Worm (Caenorhabditis elegans) whole organism, late embryonic: Measurements from ENCODE around the gene wdr-83.
A peak's percentile ranks its signal among the peaks of the same experiment; 100 is the strongest.

Source experiments
- F13H6.1 ChIP-seq: sonication (generic microtip); optimal IDR thresholded peaks from 2 replicates; lab custom pipeline; 2016; ENCODE audit warnings: missing genetic modification characterization, missing compliant biosample characterization
- K02D7.2 ChIP-seq: sonication (generic microtip); optimal IDR thresholded peaks from 2 replicates; lab custom pipeline; 2017; ENCODE audit warnings: mild to moderate bottlenecking, missing genetic modification characterization, missing compliant biosample characterization
- K09A11.1 ChIP-seq: sonication (generic microtip); optimal IDR thresholded peaks from 2 replicates; lab custom pipeline; 2017; ENCODE audit warnings: antibody characterized with exemption, mild to moderate bottlenecking, missing genetic modification characterization, missing compliant biosample characterization; ENCODE audit not compliant: insufficient read depth
- Y22D7AL.16 ChIP-seq: sonication (generic microtip); optimal IDR thresholded peaks from 2 replicates; lab custom pipeline; 2016; ENCODE audit warnings: missing genetic modification characterization, missing compliant biosample characterization
- ceh-14 ChIP-seq: sonication (generic microtip); optimal IDR thresholded peaks from 2 replicates; lab custom pipeline; 2016; ENCODE audit warnings: missing genotype, missing genetic modification characterization, missing compliant biosample characterization
- ceh-2 ChIP-seq: sonication (generic microtip); optimal IDR thresholded peaks from 2 replicates; lab custom pipeline; 2016; ENCODE audit warnings: missing genotype, missing genetic modification characterization, missing compliant biosample characterization
- ceh-22 ChIP-seq: sonication (generic microtip); optimal IDR thresholded peaks from 2 replicates; lab custom pipeline; 2017; ENCODE audit warnings: missing biosample characterization, missing genetic modification characterization
- ceh-24 ChIP-seq: sonication (generic microtip); optimal IDR thresholded peaks from 2 replicates; lab custom pipeline; 2016; ENCODE audit warnings: mild to moderate bottlenecking, missing genetic modification characterization, missing compliant biosample characterization
- ceh-30 ChIP-seq: fragments of 150-350 bp; optimal IDR thresholded peaks from 2 replicates; lab custom pipeline; 2014; ENCODE audit warnings: missing biosample characterization, missing genetic modification characterization
- ceh-31 ChIP-seq: sonication (generic microtip); optimal IDR thresholded peaks from 2 replicates; lab custom pipeline; 2016; ENCODE audit warnings: missing genetic modification characterization, missing compliant biosample characterization
- ceh-34 ChIP-seq: sonication (generic microtip); optimal IDR thresholded peaks from 2 replicates; lab custom pipeline; 2016; ENCODE audit warnings: mild to moderate bottlenecking, missing genetic modification characterization, missing compliant biosample characterization
- ceh-45 ChIP-seq: fragments of 200-800 bp; sonication (Bioruptor generic); IDR thresholded peaks from 2 replicates; pipeline ENCODE4 v1.3.6; 2022; ENCODE audit warnings: missing genetic modification reagents, missing genetic modification characterization, missing compliant biosample characterization
- ceh-48 ChIP-seq: sonication (generic microtip); optimal IDR thresholded peaks from 2 replicates; lab custom pipeline; 2016; ENCODE audit warnings: missing genetic modification characterization, inconsistent platforms, missing compliant biosample characterization
- che-1 ChIP-seq: sonication (generic microtip); optimal IDR thresholded peaks from 2 replicates; lab custom pipeline; 2016; ENCODE audit warnings: mild to moderate bottlenecking, missing genetic modification characterization, missing compliant biosample characterization
- dve-1 ChIP-seq: sonication (generic microtip); optimal IDR thresholded peaks from 2 replicates; lab custom pipeline; 2017; ENCODE audit warnings: antibody characterized with exemption, mild to moderate bottlenecking, missing genetic modification characterization, missing compliant biosample characterization
- elt-2 ChIP-seq: sonication (generic microtip); optimal IDR thresholded peaks from 2 replicates; lab custom pipeline; 2016; ENCODE audit warnings: missing genetic modification reagents, missing genetic modification characterization, missing compliant biosample characterization
- ets-4 ChIP-seq: sonication (generic microtip); optimal IDR thresholded peaks from 2 replicates; lab custom pipeline; 2016; ENCODE audit warnings: missing genetic modification characterization, missing compliant biosample characterization
- eyg-1 ChIP-seq: sonication (generic microtip); optimal IDR thresholded peaks from 2 replicates; lab custom pipeline; 2016; ENCODE audit warnings: missing genotype, missing genetic modification characterization, missing compliant biosample characterization
- fax-1 ChIP-seq: sonication (generic microtip); optimal IDR thresholded peaks from 2 replicates; lab custom pipeline; 2016; ENCODE audit warnings: missing genotype, missing genetic modification characterization, missing compliant biosample characterization
- fkh-10 ChIP-seq: fragments of 150-350 bp; optimal IDR thresholded peaks from 2 replicates; lab custom pipeline; 2014; ENCODE audit warnings: missing biosample characterization, missing genetic modification reagents, missing genetic modification characterization
- fkh-6 ChIP-seq: sonication (generic microtip); optimal IDR thresholded peaks from 2 replicates; lab custom pipeline; 2016; ENCODE audit warnings: missing genetic modification characterization, missing compliant biosample characterization
- gmeb-2 ChIP-seq: sonication (generic microtip); optimal IDR thresholded peaks from 2 replicates; lab custom pipeline; 2016; ENCODE audit warnings: missing genetic modification characterization, inconsistent platforms, missing compliant biosample characterization
- hlh-13 ChIP-seq: fragments of 200-800 bp; sonication (Bioruptor generic); optimal IDR thresholded peaks from 2 replicates; lab custom pipeline; 2018; ENCODE audit warnings: mild to moderate bottlenecking, missing genetic modification characterization, missing compliant biosample characterization
- hlh-15 ChIP-seq: sonication (generic microtip); optimal IDR thresholded peaks from 2 replicates; lab custom pipeline; 2016; ENCODE audit warnings: missing genetic modification characterization, missing compliant biosample characterization
- hlh-30 ChIP-seq: sonication (generic microtip); optimal IDR thresholded peaks from 2 replicates; lab custom pipeline; 2017; ENCODE audit warnings: antibody characterized with exemption, missing genetic modification characterization, missing compliant biosample characterization; ENCODE audit not compliant: insufficient read depth
- hlh-6 ChIP-seq: sonication (generic microtip); optimal IDR thresholded peaks from 2 replicates; lab custom pipeline; 2016; ENCODE audit warnings: missing genotype, missing genetic modification characterization, missing compliant biosample characterization
- lim-6 ChIP-seq: sonication (generic microtip); optimal IDR thresholded peaks from 2 replicates; lab custom pipeline; 2016; ENCODE audit warnings: missing genetic modification characterization, missing compliant biosample characterization
- nfya-1 ChIP-seq: sonication (generic microtip); optimal IDR thresholded peaks from 2 replicates; lab custom pipeline; 2017; ENCODE audit warnings: missing genetic modification characterization, mild to moderate bottlenecking, missing compliant biosample characterization, antibody characterized with exemption, moderate library complexity
- nhr-11 ChIP-seq: fragments of 150-350 bp; optimal IDR thresholded peaks from 2 replicates; lab custom pipeline; 2014; ENCODE audit warnings: missing biosample characterization, missing genetic modification characterization
- odd-2 ChIP-seq: sonication (generic microtip); optimal IDR thresholded peaks from 2 replicates; lab custom pipeline; 2017; ENCODE audit warnings: antibody characterized with exemption, mild to moderate bottlenecking, missing genetic modification characterization, missing compliant biosample characterization
- pat-9 ChIP-seq: fragments of 200-800 bp; sonication (Bioruptor generic); optimal IDR thresholded peaks from 2 replicates; lab custom pipeline; 2018; ENCODE audit warnings: mild to moderate bottlenecking, missing genetic modification characterization, moderate library complexity, missing compliant biosample characterization
- pqm-1 ChIP-seq: sonication (generic microtip); optimal IDR thresholded peaks from 2 replicates; lab custom pipeline; 2016; ENCODE audit warnings: missing genetic modification characterization, missing compliant biosample characterization
- ref-2 ChIP-seq: sonication (generic microtip); optimal IDR thresholded peaks from 2 replicates; lab custom pipeline; 2016; ENCODE audit warnings: missing genetic modification characterization, missing compliant biosample characterization
- sdc-2 ChIP-seq: sonication (generic microtip); optimal IDR thresholded peaks from 2 replicates; lab custom pipeline; 2016; ENCODE audit warnings: missing genotype, missing genetic modification characterization, missing compliant biosample characterization
- sox-2 ChIP-seq: fragments of 200-800 bp; sonication (Bioruptor generic); IDR thresholded peaks from 2 replicates; pipeline ENCODE4 v1.3.6; 2022; ENCODE audit warnings: missing genetic modification reagents, missing genetic modification characterization, missing compliant biosample characterization
- tbx-2 ChIP-seq: sonication (generic microtip); optimal IDR thresholded peaks from 2 replicates; lab custom pipeline; 2016; ENCODE audit warnings: missing genetic modification characterization, missing compliant biosample characterization
- tbx-7 ChIP-seq: sonication (generic microtip); optimal IDR thresholded peaks from 2 replicates; lab custom pipeline; 2016; ENCODE audit warnings: missing genotype, missing genetic modification characterization, missing compliant biosample characterization
- ttx-3 ChIP-seq: sonication (generic microtip); optimal IDR thresholded peaks from 2 replicates; lab custom pipeline; 2016; ENCODE audit warnings: missing genetic modification reagents, missing genetic modification characterization, missing compliant biosample characterization
- unc-42 ChIP-seq: sonication (generic microtip); optimal IDR thresholded peaks from 2 replicates; lab custom pipeline; 2016; ENCODE audit warnings: missing genotype, missing genetic modification characterization, missing compliant biosample characterization
- unc-55 ChIP-seq: sonication (generic microtip); optimal IDR thresholded peaks from 2 replicates; lab custom pipeline; 2017; ENCODE audit warnings: missing biosample characterization, missing genetic modification reagents, missing genetic modification characterization
- unc-86 ChIP-seq: sonication (generic microtip); optimal IDR thresholded peaks from 2 replicates; lab custom pipeline; 2016; ENCODE audit warnings: missing genetic modification characterization, missing compliant biosample characterization
- zip-5 ChIP-seq: sonication (generic microtip); optimal IDR thresholded peaks from 2 replicates; lab custom pipeline; 2016; ENCODE audit warnings: missing genetic modification characterization, missing compliant biosample characterization

The wdr-83 gene

DNA sequence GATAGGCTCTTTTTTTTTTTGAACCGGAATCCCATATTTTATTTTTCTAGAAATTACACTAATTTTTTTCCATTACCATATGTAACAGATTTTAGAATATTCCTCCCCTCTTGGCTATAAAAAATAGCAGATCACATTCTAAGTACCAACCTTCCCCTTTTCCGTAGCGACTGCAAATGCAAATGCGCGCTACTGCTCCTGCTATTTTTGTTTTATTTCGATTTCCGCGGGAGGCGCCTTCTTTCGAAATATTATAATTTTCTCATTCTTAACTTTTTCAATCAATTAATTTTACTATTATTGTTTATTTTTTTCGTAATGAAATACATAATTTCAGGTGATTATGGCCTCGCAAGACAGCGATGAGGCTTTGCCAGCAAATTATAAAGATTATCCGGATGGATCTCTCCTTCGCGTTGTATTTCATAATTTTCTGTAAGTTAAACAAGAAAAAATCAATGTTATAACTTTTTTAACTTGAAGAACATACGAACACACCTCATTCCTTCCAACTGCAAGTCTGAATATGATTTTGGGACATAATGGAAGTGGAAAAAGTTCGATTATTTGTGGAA lies 30.4 kb upstream of the wdr-83 start, which contains the start of gene smc-5 (continued):
- no peak for TF ChIP-seq gmeb-2 (tag; lab: Kevin White, UChicago)
- TF ChIP-seq tbx-7 = peak; percentile 43
- no peak for TF ChIP-seq che-1 (tag; lab: Kevin White, UChicago)
- TF ChIP-seq sox-2 = no peak
- TF ChIP-seq dve-1 (tag; lab: Kevin White, UChicago) = no peak
- peak; percentile 69 for TF ChIP-seq ceh-2 (tag; lab: Kevin White, UChicago)
- no peak for TF ChIP-seq ceh-30 (tag; lab: Kevin White, UChicago)
- TF ChIP-seq odd-2 (tag; lab: Kevin White, UChicago) = no peak
- no peak for TF ChIP-seq Y22D7AL.16 (tag; lab: Kevin White, UChicago)
- TF ChIP-seq fax-1 (tag; lab: Kevin White, UChicago) = peak; percentile 58
- peak; percentile 38 for TF ChIP-seq nfya-1
- no peak for TF ChIP-seq unc-55 (GFP tag; lab: Kevin White, UChicago)
- no peak for TF ChIP-seq eyg-1 (tag; lab: Kevin White, UChicago)
- no peak for TF ChIP-seq K09A11.1
- TF ChIP-seq K02D7.2 = no peak
- no peak for TF ChIP-seq ceh-22 (tag; lab: Kevin White, UChicago)
- peak; percentile 91 for TF ChIP-seq ceh-31 (tag; lab: Kevin White, UChicago)
- TF ChIP-seq ttx-3 (tag; lab: Kevin White, UChicago) = no peak
- peak; percentile 43 for TF ChIP-seq zip-5 (tag; lab: Kevin White, UChicago)
- no peak for TF ChIP-seq fkh-10 (GFP tag; lab: Kevin White, UChicago)
- peak; percentile 68 for TF ChIP-seq ceh-34 (tag; lab: Kevin White, UChicago)
- no peak for TF ChIP-seq fkh-6 (tag; lab: Kevin White, UChicago)
- no peak for TF ChIP-seq unc-86 (tag; lab: Kevin White, UChicago)
- TF ChIP-seq F13H6.1 (tag; lab: Kevin White, UChicago) = peak; percentile 36
- no peak for TF ChIP-seq hlh-6 (tag; lab: Kevin White, UChicago)
- TF ChIP-seq ets-4 (tag; lab: Kevin White, UChicago) = peak; percentile 57

DNA sequence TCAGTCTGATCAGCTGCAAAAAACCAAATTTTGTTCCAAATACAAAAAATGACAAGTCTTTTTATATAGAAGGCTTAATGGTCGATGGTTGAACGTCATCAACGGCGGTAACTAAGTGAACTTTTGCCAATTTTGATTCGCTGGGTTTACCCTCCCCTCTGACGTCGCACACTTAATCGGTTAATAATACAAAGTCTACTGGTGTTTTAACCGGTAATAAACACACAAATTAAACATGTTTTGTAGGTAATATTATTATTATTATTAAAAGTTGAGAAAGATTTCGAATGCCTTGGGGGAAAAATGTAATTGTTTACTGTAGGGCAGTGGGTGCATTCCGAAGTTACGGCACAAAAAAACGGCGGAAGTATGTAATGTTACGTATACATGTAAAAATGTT lies 29.2 kb upstream of the wdr-83 start, which contains the start of gene pho-12:
Gene pho-12 (minus strand): TSS at position 101 of the 400 bp plus-strand sequence.
- TF ChIP-seq unc-42 (tag; lab: Kevin White, UChicago) = no peak
- no peak for TF ChIP-seq ref-2 (tag; lab: Kevin White, UChicago)
- TF ChIP-seq lim-6 (tag; lab: Kevin White, UChicago) = no peak
- no peak for TF ChIP-seq hlh-13 (GFP tag; lab: Kevin White, UChicago)
- TF ChIP-seq elt-2 (tag; lab: Kevin White, UChicago) = no peak
- no peak for TF ChIP-seq tbx-2 (tag; lab: Kevin White, UChicago)
- TF ChIP-seq hlh-30 (tag; lab: Kevin White, UChicago) = no peak
- TF ChIP-seq ceh-45 (GFP tag; lab: Robert Waterston, UW) = no peak
- TF ChIP-seq sdc-2 = no peak
- no peak for TF ChIP-seq ceh-14 (tag; lab: Kevin White, UChicago)
- TF ChIP-seq hlh-15 = no peak
- no peak for TF ChIP-seq ceh-24 (tag; lab: Kevin White, UChicago)
- no peak for TF ChIP-seq ceh-48
- TF ChIP-seq ceh-30 (tag; lab: Kevin White, UChicago) = no peak
- no peak for TF ChIP-seq pqm-1 (tag; lab: Kevin White, UChicago)
- no peak for TF ChIP-seq pat-9 (tag; lab: Kevin White, UChicago)
- TF ChIP-seq zip-5 (tag; lab: Kevin White, UChicago) = no peak
- TF ChIP-seq nhr-11 (tag; lab: Kevin White, UChicago) = no peak
- TF ChIP-seq, all 69 proteins: peak for 0
